Worm (Caenorhabditis elegans): ENCODE results near the gene dyf-19.
A peak's percentile ranks its signal among the peaks of the same experiment; 100 is the strongest.

The dyf-19 gene

DNA sequence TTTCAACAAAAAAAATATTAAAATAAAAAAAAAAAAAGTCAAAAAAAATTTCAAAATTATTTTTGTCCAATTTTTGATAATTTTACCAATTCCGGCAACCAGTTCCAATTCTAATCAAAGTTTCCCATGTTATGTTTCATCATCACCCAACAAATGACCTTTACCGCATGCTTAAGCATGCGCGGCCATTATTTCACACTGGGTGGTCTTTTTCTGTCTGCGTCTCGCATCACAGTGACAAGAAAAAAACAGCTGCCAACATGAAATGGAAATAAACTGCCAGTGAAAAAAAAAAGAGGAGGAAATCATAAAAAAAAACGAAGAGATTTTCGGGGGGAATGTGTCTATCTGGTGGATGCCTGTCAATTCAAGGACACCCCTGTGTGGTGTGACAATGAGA is 41.5 kb downstream of the dyf-19 start (continued):
- TF ChIP-seq vab-15 (tag; optimal IDR thresholded peaks at IDR 0.05): peak; percentile 33
- TF ChIP-seq alr-1 (tag; optimal IDR thresholded peaks at IDR 0.05; ENCODE audit: borderline replicate concordance): no peak
- 0 out of 2 replicates have a peak, but pooled peaks have one; percentile 32 for TF ChIP-seq nhr-19 (GFP tag; conservative IDR thresholded peaks at IDR 0.05)
- TF ChIP-seq hpl-2 (GFP tag; optimal IDR thresholded peaks at IDR 0.05): no peak
- no peak for TF ChIP-seq sup-37 (GFP tag; optimal IDR thresholded peaks at IDR 0.05)
- TF ChIP-seq nhr-20 (tag; optimal IDR thresholded peaks at IDR 0.05): peak; percentile 15
- TF ChIP-seq nhr-84 (tag; optimal IDR thresholded peaks at IDR 0.05): no peak
- no peak for TF ChIP-seq snpc-4 (tag; optimal IDR thresholded peaks at IDR 0.05)

- TF ChIP-seq skn-1 (tag; optimal IDR thresholded peaks at IDR 0.05) (no peak), fkh-8 (tag; optimal IDR thresholded peaks at IDR 0.05) (no peak), aha-1 (tag; optimal IDR thresholded peaks at IDR 0.05) (no peak), vab-15 (tag; optimal IDR thresholded peaks at IDR 0.05) (no peak), lin-35 (GFP tag; optimal IDR thresholded peaks at IDR 0.05) (no peak), lin-15B (tag; optimal IDR thresholded peaks at IDR 0.05) (no peak), nhr-12 (tag; optimal IDR thresholded peaks at IDR 0.05) (no peak), unc-98 (GFP tag; IDR thresholded peaks at IDR 0.05) (no peak), efl-3 (GFP tag; optimal IDR thresholded peaks at IDR 0.05) (no peak), nhr-85 (tag) (no peak), ztf-4 (tag; optimal IDR thresholded peaks at IDR 0.05) (no peak), pax-3 (tag; optimal IDR thresholded peaks at IDR 0.05) (no peak), aly-2 (tag; optimal IDR thresholded peaks at IDR 0.05) (no peak), hlh-17 (GFP tag; optimal IDR thresholded peaks at IDR 0.05; ENCODE audit: borderline replicate concordance) (no peak), egl-27 (tag; optimal IDR thresholded peaks at IDR 0.05) (no peak), nhr-90 (tag; optimal IDR thresholded peaks at IDR 0.05; ENCODE audit: poor library complexity) (no peak), Y116A8C.19 (tag; optimal IDR thresholded peaks at IDR 0.05; ENCODE audit: borderline replicate concordance) (no peak), C04F5.9 (tag; optimal IDR thresholded peaks at IDR 0.05) (no peak), mab-9 (GFP tag; IDR thresholded peaks at IDR 0.05) (no peak), nhr-19 (GFP tag; conservative IDR thresholded peaks at IDR 0.05) (no peak)
These were observed 42.9 kb downstream of the dyf-19 start for ce11 chrV:19667716-19668115.

DNA sequence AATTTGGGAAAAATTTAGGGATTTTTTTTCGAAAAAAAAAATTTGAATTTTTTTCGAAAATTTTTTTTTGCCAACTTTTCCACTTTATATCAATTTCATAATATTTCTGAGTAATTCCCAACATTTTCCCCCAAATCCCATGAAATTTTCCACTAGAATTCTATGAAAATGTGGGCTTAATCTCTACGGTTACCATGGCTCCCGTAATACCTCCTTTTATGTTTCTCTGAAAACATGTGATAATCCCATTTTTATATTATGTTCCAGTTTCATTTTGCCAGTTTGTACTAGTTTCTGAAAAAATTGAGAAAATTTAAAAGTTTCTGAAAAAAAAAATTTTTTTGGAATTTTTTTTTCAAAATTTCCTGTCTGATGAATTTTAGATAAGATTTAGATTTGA is 43.4 kb downstream of the dyf-19 start:
- TF ChIP-seq lin-13 (GFP tag; optimal IDR thresholded peaks at IDR 0.05) (no peak), fkh-10 (GFP tag; optimal IDR thresholded peaks at IDR 0.05) (no peak), pax-3 (tag; optimal IDR thresholded peaks at IDR 0.05) (peak; percentile 5), lir-3 (tag; optimal IDR thresholded peaks at IDR 0.05; ENCODE audit: poor library complexity) (no peak), nhr-71 (tag; optimal IDR thresholded peaks at IDR 0.05) (peak; percentile 63), mef-2 (tag; optimal IDR thresholded peaks at IDR 0.05) (no peak), vab-15 (tag; optimal IDR thresholded peaks at IDR 0.05) (no peak), nhr-47 (tag; optimal IDR thresholded peaks at IDR 0.05) (peak; percentile 44), fkh-8 (tag; optimal IDR thresholded peaks at IDR 0.05) (peak; percentile 91), nhr-85 (tag) (no peak), grh-1 (GFP tag; IDR thresholded peaks at IDR 0.05) (no peak), nhr-19 (GFP tag; conservative IDR thresholded peaks at IDR 0.05) (no peak), dsc-1 (tag; optimal IDR thresholded peaks at IDR 0.05) (peak; percentile 47), ztf-11 (tag; optimal IDR thresholded peaks at IDR 0.05) (no peak), elt-3 (tag; optimal IDR thresholded peaks at IDR 0.05) (no peak), Y116A8C.19 (tag; optimal IDR thresholded peaks at IDR 0.05; ENCODE audit: borderline replicate concordance) (no peak), tbx-2 (tag; optimal IDR thresholded peaks at IDR 0.05) (no peak), tlp-1 (tag; optimal IDR thresholded peaks at IDR 0.05) (no peak), hlh-17 (GFP tag; optimal IDR thresholded peaks at IDR 0.05; ENCODE audit: borderline replicate concordance) (no peak), sptf-1 (tag; optimal IDR thresholded peaks at IDR 0.05) (no peak), unc-130 (tag; optimal IDR thresholded peaks at IDR 0.05) (no peak), pqm-1 (tag; optimal IDR thresholded peaks at IDR 0.05) (no peak), ama-1 (optimal IDR thresholded peaks at IDR 0.05) (no peak), elt-2 (tag; optimal IDR thresholded peaks at IDR 0.05) (no peak), rnt-1 (tag; optimal IDR thresholded peaks at IDR 0.05) (no peak), pag-3 (tag; optimal IDR thresholded peaks at IDR 0.05; ENCODE audit: borderline replicate concordance, insufficient read depth) (no peak), nhr-20 (tag; optimal IDR thresholded peaks at IDR 0.05) (no peak), blmp-1 (tag; optimal IDR thresholded peaks at IDR 0.05) (no peak), lsy-2 (tag; optimal IDR thresholded peaks at IDR 0.05) (no peak)
